Fruit fly (Drosophila melanogaster): ENCODE measurements around the gene Cyp4c3.
A peak's percentile ranks its signal among the peaks of the same experiment; 100 is the strongest.

Cyp4c3 gene

dm6 chr3R:30878105-30878504 is 15.7 kb upstream of the Cyp4c3 start:
- peak in 1 of 2 experiments; percentile 92 for TF ChIP-seq Dfd (GFP tag; optimal IDR thresholded peaks at IDR 0.05)
- TF ChIP-seq zen (tag; optimal IDR thresholded peaks at IDR 0.05): no peak
- TF ChIP-seq chinmo (GFP tag; IDR thresholded peaks at IDR 0.05; ENCODE audit: partially characterized antibody): 0 out of 4 replicates have a peak, but pooled peaks have one; percentile 7

DNA sequence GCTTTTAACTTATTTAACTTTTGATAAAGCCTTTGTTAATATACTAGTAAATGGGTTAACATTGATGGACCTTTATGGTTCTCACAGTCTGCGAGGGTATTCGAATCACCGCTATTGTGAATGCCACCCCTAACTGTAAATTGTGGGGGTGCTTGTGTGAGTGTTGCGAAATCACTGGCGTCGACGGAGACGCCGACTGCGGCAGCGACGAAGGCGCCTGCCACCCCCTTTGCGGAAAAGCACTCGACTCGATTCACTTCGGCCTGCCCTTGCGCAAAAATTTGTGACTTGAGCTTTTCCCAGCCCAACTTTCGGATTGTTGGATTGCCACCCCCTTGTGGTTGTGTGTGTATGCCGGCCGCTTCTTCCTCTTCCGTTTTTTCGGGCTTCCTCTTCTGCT is 13.8 kb upstream of the Cyp4c3 start:
- 0 out of 2 replicates have a peak, but pooled peaks have one; percentile 11 for TF ChIP-seq CG9932 (GFP tag; IDR thresholded peaks at IDR 0.05)
- TF ChIP-seq Adf1 (GFP tag; IDR thresholded peaks at IDR 0.05): peak; percentile 95
- TF ChIP-seq CG2712 (tag; optimal IDR thresholded peaks at IDR 0.05): peak; percentile 21
- TF ChIP-seq Deaf1 (tag; optimal IDR thresholded peaks at IDR 0.05): peak; percentile 16
- TF ChIP-seq z (GFP tag; IDR thresholded peaks at IDR 0.05): peak; percentile 85
- TF ChIP-seq ci (GFP tag; IDR thresholded peaks at IDR 0.05): no peak
- peak; percentile 95 for TF ChIP-seq nerfin-1 (tag; optimal IDR thresholded peaks at IDR 0.05)
- peak; percentile 70 for TF ChIP-seq CG17385 (GFP tag; optimal IDR thresholded peaks at IDR 0.05)
- 0 out of 2 replicates have a peak, but pooled peaks have one; percentile 19 for TF ChIP-seq unc-4 (GFP tag; IDR thresholded peaks at IDR 0.05; ENCODE audit: partially characterized antibody)
- TF ChIP-seq Sry-δ (GFP tag; optimal IDR thresholded peaks at IDR 0.05): no peak
- peak; percentile 10 for TF ChIP-seq Med (GFP tag)
- TF ChIP-seq abd-A (tag; optimal IDR thresholded peaks at IDR 0.05): peak; percentile 21
- TF ChIP-seq BEAF-32 (GFP tag; optimal IDR thresholded peaks at IDR 0.05): peak; percentile 10
- TF ChIP-seq CG3726 (GFP tag; IDR thresholded peaks at IDR 0.05): no peak
- peak; percentile 21; the same call in 1 of the 3 replicates for TF ChIP-seq CG34224 (GFP tag; IDR thresholded peaks at IDR 0.05; ENCODE audit: partially characterized antibody)
- TF ChIP-seq exex (tag; optimal IDR thresholded peaks at IDR 0.05): no peak
- TF ChIP-seq seq (GFP tag; IDR thresholded peaks at IDR 0.05): peak; percentile 66; the same call in 1 of the 2 replicates
- no peak for TF ChIP-seq CG6683 (GFP tag; optimal IDR thresholded peaks at IDR 0.05)
- 0 out of 4 replicates have a peak, but pooled peaks have one; percentile 9 for TF ChIP-seq chinmo (GFP tag; IDR thresholded peaks at IDR 0.05; ENCODE audit: partially characterized antibody)

dm6 chr3R:30880894-30881293 is 12.9 kb upstream of the Cyp4c3 start, which contains the start of gene CG12071:
TSS of gene CG12071 (minus strand) at chr3R:30881027.
- TF ChIP-seq crol (GFP tag; IDR thresholded peaks at IDR 0.05): no peak
- TF ChIP-seq CG3726 (GFP tag; IDR thresholded peaks at IDR 0.05): no peak
- TF ChIP-seq rib (GFP tag; IDR thresholded peaks at IDR 0.05): no peak
- no peak for TF ChIP-seq chinmo (GFP tag; IDR thresholded peaks at IDR 0.05; ENCODE audit: partially characterized antibody)
- TF ChIP-seq Hr3 (GFP tag; optimal IDR thresholded peaks at IDR 0.05): no peak
- TF ChIP-seq CG14710 (tag; optimal IDR thresholded peaks at IDR 0.05): no peak
- TF ChIP-seq Sox102F (GFP tag; optimal IDR thresholded peaks at IDR 0.05): no peak
- TF ChIP-seq CG10543 (GFP tag; optimal IDR thresholded peaks at IDR 0.05): no peak
- peak; percentile 69 for TF ChIP-seq CG13894 (tag; optimal IDR thresholded peaks at IDR 0.05)
- no peak for TF ChIP-seq ewg (GFP tag; optimal IDR thresholded peaks at IDR 0.05)
- TF ChIP-seq CG10267 (tag; optimal IDR thresholded peaks at IDR 0.05): no peak
- TF ChIP-seq CG5180 (GFP tag; optimal IDR thresholded peaks at IDR 0.05): no peak
- no peak for TF ChIP-seq PHDP (tag; optimal IDR thresholded peaks at IDR 0.05)
- TF ChIP-seq ro (GFP tag; IDR thresholded peaks at IDR 0.05): no peak
- TF ChIP-seq Med (GFP tag): peak; percentile 1
- no peak for TF ChIP-seq CG17568 (GFP tag; optimal IDR thresholded peaks at IDR 0.05)
- TF ChIP-seq ap (GFP tag; IDR thresholded peaks at IDR 0.05): no peak
- TF ChIP-seq tio (GFP tag; optimal IDR thresholded peaks at IDR 0.05): no peak
- no peak for TF ChIP-seq so (GFP tag; IDR thresholded peaks at IDR 0.05)
- TF ChIP-seq sc (optimal IDR thresholded peaks at IDR 0.05): no peak
- TF ChIP-seq sc (GFP tag; optimal IDR thresholded peaks at IDR 0.05): no peak
- TF ChIP-seq CG13123 (GFP tag; optimal IDR thresholded peaks at IDR 0.05): no peak
- no peak for TF ChIP-seq CG2889 (GFP tag; IDR thresholded peaks at IDR 0.05)
- peak; percentile 58 for TF ChIP-seq abd-A (tag; optimal IDR thresholded peaks at IDR 0.05)
- TF ChIP-seq z (GFP tag; IDR thresholded peaks at IDR 0.05): peak; percentile 73
- no peak for TF ChIP-seq Lpt (GFP tag; optimal IDR thresholded peaks at IDR 0.05)
- TF ChIP-seq schlank (tag; optimal IDR thresholded peaks at IDR 0.05): no peak
- TF ChIP-seq Hey (tag; optimal IDR thresholded peaks at IDR 0.05): no peak
- no peak for TF ChIP-seq CG12071 (GFP tag; optimal IDR thresholded peaks at IDR 0.05)
- TF ChIP-seq CG8290 (GFP tag; optimal IDR thresholded peaks at IDR 0.05): peak; percentile 71
- TF ChIP-seq CG8290 (tag; optimal IDR thresholded peaks at IDR 0.05): peak in 1 of 2 experiments; percentile 81
- peak; percentile 35 for TF ChIP-seq Deaf1 (tag; optimal IDR thresholded peaks at IDR 0.05)
